Worm (Caenorhabditis elegans) whole organism, L3 larva: ENCODE measurements around the gene srh-25.

ENCODE experiments used
- ZK546.5 ChIP-seq: sonication (generic microtip); optimal IDR thresholded peaks from 2 replicates; lab custom pipeline; 2017; ENCODE audit warnings: missing biosample characterization, missing genetic modification characterization
- aly-2 ChIP-seq: fragments of 150-350 bp; optimal IDR thresholded peaks from 2 replicates; lab custom pipeline; 2014; ENCODE audit warnings: missing biosample characterization, missing genetic modification characterization
- ama-1 ChIP-seq: fragments of 150-350 bp; optimal IDR thresholded peaks from 2 replicates; lab custom pipeline; 2018
- ceh-16 ChIP-seq: sonication (generic microtip); optimal IDR thresholded peaks from 2 replicates; lab custom pipeline; 2017; ENCODE audit warnings: missing biosample characterization, missing genetic modification characterization
- ceh-28 ChIP-seq: fragments of 150-350 bp; optimal IDR thresholded peaks from 2 replicates; lab custom pipeline; 2014; ENCODE audit warnings: missing biosample characterization, missing genetic modification reagents, missing genetic modification characterization
- ceh-82 ChIP-seq: fragments of 150-350 bp; optimal IDR thresholded peaks from 2 replicates; lab custom pipeline; 2014; ENCODE audit warnings: missing biosample characterization, missing genetic modification characterization
- egl-27 ChIP-seq: sonication (generic microtip); optimal IDR thresholded peaks from 4 replicates; lab custom pipeline; 2017; ENCODE audit warnings: missing biosample characterization, missing genetic modification reagents, missing genetic modification characterization
- egl-5 ChIP-seq: fragments of 150-350 bp; optimal IDR thresholded peaks from 2 replicates; lab custom pipeline; 2017; ENCODE audit warnings: missing biosample characterization, missing genetic modification reagents, missing genetic modification characterization, inconsistent platforms
- elt-2 ChIP-seq: sonication (generic microtip); optimal IDR thresholded peaks from 2 replicates; lab custom pipeline; 2016; ENCODE audit warnings: missing genetic modification reagents, mild to moderate bottlenecking, missing genetic modification characterization, missing compliant biosample characterization
- fkh-10 ChIP-seq: sonication (generic microtip); optimal IDR thresholded peaks from 2 replicates; lab custom pipeline; 2017; ENCODE audit warnings: missing biosample characterization, missing genetic modification reagents, missing genetic modification characterization
- fos-1 ChIP-seq: fragments of 150-350 bp; optimal IDR thresholded peaks from 2 replicates; lab custom pipeline; 2014; ENCODE audit warnings: missing biosample characterization, missing genetic modification characterization
- hmg-11 ChIP-seq: sonication (generic microtip); optimal IDR thresholded peaks from 2 replicates; lab custom pipeline; 2016; ENCODE audit warnings: missing genetic modification characterization, missing compliant biosample characterization
- jun-1 ChIP-seq: fragments of 150-350 bp; optimal IDR thresholded peaks from 2 replicates; lab custom pipeline; 2014; ENCODE audit warnings: missing biosample characterization, missing genetic modification reagents, missing genetic modification characterization
- lin-15B ChIP-seq: fragments of 150-350 bp; optimal IDR thresholded peaks from 2 replicates; lab custom pipeline; 2014; ENCODE audit warnings: missing biosample characterization, missing genetic modification characterization
- lin-39 ChIP-seq: fragments of 150-350 bp; optimal IDR thresholded peaks from 2 replicates; lab custom pipeline; 2018; ENCODE audit warnings: missing biosample characterization, missing genetic modification reagents, missing genetic modification characterization
- lsy-12 ChIP-seq: sonication (generic microtip); optimal IDR thresholded peaks from 2 replicates; lab custom pipeline; 2016; ENCODE audit warnings: mild to moderate bottlenecking, missing genetic modification characterization, missing compliant biosample characterization
- mml-1 ChIP-seq: fragments of 150-350 bp; sonication (generic microtip); optimal IDR thresholded peaks from 3 replicates; lab custom pipeline; 2014; ENCODE audit warnings: missing biosample characterization, missing genetic modification characterization
- nfya-1 ChIP-seq: sonication (generic microtip); optimal IDR thresholded peaks from 2 replicates; lab custom pipeline; 2017; ENCODE audit warnings: missing genetic modification characterization, mild to moderate bottlenecking, missing compliant biosample characterization, antibody characterized with exemption, moderate library complexity; ENCODE audit not compliant: insufficient read depth
- nhr-11 ChIP-seq: fragments of 150-350 bp; optimal IDR thresholded peaks from 2 replicates; lab custom pipeline; 2014; ENCODE audit warnings: missing biosample characterization, missing genetic modification characterization
- nhr-12 ChIP-seq: fragments of 150-350 bp; optimal IDR thresholded peaks from 2 replicates; lab custom pipeline; 2014; ENCODE audit warnings: missing biosample characterization, missing genetic modification characterization
- nhr-25 ChIP-seq: sonication (generic microtip); optimal IDR thresholded peaks from 2 replicates; lab custom pipeline; 2017; ENCODE audit warnings: missing biosample characterization, missing genetic modification characterization
- nhr-28 ChIP-seq: fragments of 150-350 bp; optimal IDR thresholded peaks from 2 replicates; lab custom pipeline; 2014; ENCODE audit warnings: missing biosample characterization, missing genetic modification characterization
- nhr-43 ChIP-seq: sonication (generic microtip); optimal IDR thresholded peaks from 2 replicates; lab custom pipeline; 2016; ENCODE audit warnings: mild to moderate bottlenecking, missing genetic modification characterization, missing compliant biosample characterization; ENCODE audit not compliant: poor library complexity, severe bottlenecking
- nhr-67 ChIP-seq: fragments of 150-350 bp; optimal IDR thresholded peaks from 2 replicates; lab custom pipeline; 2014; ENCODE audit warnings: missing biosample characterization, missing genetic modification characterization
- nhr-76 ChIP-seq: fragments of 150-350 bp; sonication (generic microtip); optimal IDR thresholded peaks from 5 replicates; lab custom pipeline; 2014; ENCODE audit warnings: missing biosample characterization, missing genetic modification characterization
- nhr-77 ChIP-seq: fragments of 150-350 bp; optimal IDR thresholded peaks from 2 replicates; lab custom pipeline; 2014; ENCODE audit warnings: missing biosample characterization, missing genetic modification characterization
- pha-4 ChIP-seq: fragments of 150-350 bp; optimal IDR thresholded peaks from 2 replicates; lab custom pipeline; 2014; ENCODE audit warnings: missing biosample characterization, missing genetic modification reagents, missing genetic modification characterization
- pqm-1 ChIP-seq: fragments of 150-350 bp; optimal IDR thresholded peaks from 2 replicates; lab custom pipeline; 2017; ENCODE audit warnings: missing biosample characterization, missing genetic modification characterization, inconsistent platforms
- sea-2 ChIP-seq: fragments of 150-350 bp; sonication (generic microtip); optimal IDR thresholded peaks from 4 replicates; lab custom pipeline; 2014; ENCODE audit warnings: missing biosample characterization, missing genetic modification reagents, missing genetic modification characterization
- snpc-4 ChIP-seq: fragments of 150-350 bp; optimal IDR thresholded peaks from 2 replicates; lab custom pipeline; 2014; ENCODE audit warnings: missing biosample characterization, missing genetic modification characterization
- tbx-2 ChIP-seq: sonication (generic microtip); optimal IDR thresholded peaks from 2 replicates; lab custom pipeline; 2016; ENCODE audit warnings: mild to moderate bottlenecking, missing genetic modification characterization, missing compliant biosample characterization
- unc-39 ChIP-seq: sonication (generic microtip); optimal IDR thresholded peaks from 4 replicates; lab custom pipeline; 2017; ENCODE audit warnings: missing biosample characterization, missing genetic modification characterization
- zag-1 ChIP-seq: fragments of 150-350 bp; optimal IDR thresholded peaks from 2 replicates; lab custom pipeline; 2014; ENCODE audit warnings: missing biosample characterization, missing genetic modification characterization
- ztf-4 ChIP-seq: fragments of 150-350 bp; optimal IDR thresholded peaks from 2 replicates; lab custom pipeline; 2014; ENCODE audit warnings: missing biosample characterization, missing genetic modification characterization

srh-25 gene

DNA sequence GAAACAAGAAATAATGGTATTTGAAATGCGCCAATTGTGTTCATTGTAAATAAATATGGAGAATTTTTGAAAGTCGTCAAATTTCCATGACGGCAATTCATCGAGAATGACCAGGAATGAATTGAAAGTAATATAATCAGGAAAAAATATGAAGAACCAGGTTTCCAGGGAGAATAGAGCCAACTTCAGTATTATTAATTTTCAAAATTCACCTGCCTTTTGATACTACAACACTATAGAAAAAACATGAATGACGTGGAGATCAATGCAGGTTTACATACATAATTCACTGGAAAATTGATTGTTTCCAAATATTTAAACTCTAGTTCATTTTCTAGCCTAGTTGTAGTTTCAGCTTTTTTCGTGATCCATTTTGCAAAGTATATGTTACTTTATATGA is at the start of gene srh-25:
srh-25 (minus strand) TSS at position 101 of the 400 bp plus-strand sequence.
- TF ChIP-seq pqm-1 (tag; lab: Kevin White, UChicago) (no peak), nhr-77 (tag; lab: Kevin White, UChicago) (no peak), egl-5 (tag; lab: Kevin White, UChicago) (no peak), nhr-67 (tag; lab: Kevin White, UChicago) (no peak), nhr-11 (tag; lab: Kevin White, UChicago) (no peak)

DNA sequence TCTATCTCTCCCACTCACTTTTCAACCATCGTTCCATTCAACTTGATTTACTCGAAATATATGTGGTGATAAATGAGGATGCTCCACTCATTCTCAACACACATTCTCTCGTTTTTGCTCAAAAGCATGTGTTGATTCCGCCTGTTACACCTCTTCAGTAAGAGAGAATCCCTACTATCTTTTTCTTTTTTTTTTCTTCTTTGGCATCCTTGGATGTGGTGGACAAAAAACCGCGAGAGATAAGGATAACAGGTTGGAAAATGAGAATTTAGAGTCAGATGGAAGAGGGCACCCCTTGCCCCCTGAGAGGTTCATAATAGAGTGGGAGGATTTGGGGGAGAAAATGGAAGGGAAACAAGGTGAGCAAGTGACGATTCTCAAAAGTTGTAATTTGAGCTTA is 45.4 kb upstream of the srh-25 start:
- no peak for TF ChIP-seq mml-1 (tag; lab: Kevin White, UChicago)
- peak; percentile 18 for TF ChIP-seq egl-5 (tag; lab: Kevin White, UChicago)
- TF ChIP-seq nfya-1, result peak; percentile 23
- TF ChIP-seq hmg-11, result no peak
- TF ChIP-seq nhr-12, result no peak
- TF ChIP-seq nhr-67 (tag; lab: Kevin White, UChicago), result no peak
- no peak for TF ChIP-seq ceh-82 (tag; lab: Kevin White, UChicago)
- no peak for TF ChIP-seq aly-2 (tag; lab: Kevin White, UChicago)

DNA sequence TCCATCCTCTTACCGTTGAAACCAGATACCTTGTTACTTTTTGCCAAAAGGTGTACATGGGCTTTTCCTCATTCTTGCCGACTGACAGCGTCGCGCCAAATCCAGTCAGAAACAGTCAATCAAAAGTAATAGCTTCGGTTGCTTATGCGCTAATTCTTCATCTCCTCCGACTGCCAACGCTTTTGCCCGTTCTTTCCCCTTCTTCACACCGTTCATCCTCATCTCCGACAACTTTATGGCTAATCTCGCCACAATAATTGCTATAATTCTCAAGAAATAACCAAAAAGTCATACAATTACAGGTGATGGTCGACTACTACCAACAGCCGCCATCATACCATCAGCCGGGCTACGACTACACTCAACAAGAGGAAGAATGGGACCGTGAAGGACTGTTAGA is 44.5 kb upstream of the srh-25 start, which contains the start of gene atn-1:
atn-1 (plus strand) TSS at position 301 of the 400 bp plus-strand sequence.
- no peak for TF ChIP-seq aly-2 (tag; lab: Kevin White, UChicago)
- no peak for TF ChIP-seq ama-1 (lab: Kevin White, UChicago)
- TF ChIP-seq ceh-82 (tag; lab: Kevin White, UChicago), result no peak
- TF ChIP-seq ztf-4 (tag; lab: Kevin White, UChicago), result no peak
- no peak for TF ChIP-seq nhr-25 (tag; lab: Kevin White, UChicago)
- no peak for TF ChIP-seq tbx-2 (tag; lab: Kevin White, UChicago)
- TF ChIP-seq nhr-28 (tag; lab: Kevin White, UChicago), result no peak
- TF ChIP-seq zag-1 (tag; lab: Kevin White, UChicago), result no peak
- no peak for TF ChIP-seq egl-27 (tag; lab: Kevin White, UChicago)
- TF ChIP-seq lsy-12 (tag; lab: Kevin White, UChicago), result no peak
- TF ChIP-seq nhr-67 (tag; lab: Kevin White, UChicago), result no peak

DNA sequence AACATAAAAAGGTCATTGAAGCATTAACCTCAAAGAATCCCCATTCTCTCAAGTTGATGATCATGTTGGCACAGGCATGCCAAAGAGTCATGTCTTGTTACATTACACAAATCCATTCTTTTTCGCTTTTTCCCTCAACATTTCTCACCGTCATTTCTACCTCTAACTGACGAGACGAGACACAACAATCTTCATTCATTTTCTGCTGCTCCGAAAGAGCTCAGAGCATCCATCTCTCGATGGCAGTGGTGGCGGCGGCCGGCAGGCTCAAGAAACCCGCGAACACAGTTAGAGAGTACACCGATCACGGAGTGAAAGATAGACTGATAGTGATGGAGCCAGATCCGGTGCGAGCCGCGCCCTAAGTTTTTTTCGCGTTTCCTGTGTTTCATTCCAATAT is 43.5 kb upstream of the srh-25 start:
- TF ChIP-seq zag-1 (tag; lab: Kevin White, UChicago) (no peak), lin-39 (tag; lab: Kevin White, UChicago) (peak; percentile 6)

DNA sequence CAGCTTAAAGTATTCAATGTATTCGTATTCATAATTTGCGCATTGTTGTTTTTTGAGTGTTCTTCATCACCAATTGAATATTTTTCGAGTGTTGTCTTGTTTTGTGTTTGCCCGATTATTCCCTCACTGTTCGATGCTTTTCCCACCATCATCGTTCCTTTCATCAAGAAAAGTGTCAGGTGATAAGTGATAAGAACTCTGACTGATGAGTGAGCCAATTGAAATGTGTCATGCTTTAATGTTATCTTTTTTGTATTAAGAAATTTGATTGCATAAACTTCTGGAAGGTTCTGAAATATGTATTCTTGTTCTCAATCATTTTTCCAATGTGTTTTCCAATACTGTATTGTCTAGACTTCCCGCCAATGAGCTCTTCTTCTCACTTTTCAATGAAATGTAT is 41.7 kb upstream of the srh-25 start:
- TF ChIP-seq pha-4 (tag; lab: Kevin White, UChicago) (peak; percentile 69), sea-2 (GFP tag; lab: Kevin White, UChicago) (no peak), pqm-1 (tag; lab: Kevin White, UChicago) (peak; percentile 59), ceh-28 (no peak), jun-1 (tag; lab: Kevin White, UChicago) (peak; percentile 59), elt-2 (peak; percentile 91), nhr-11 (tag; lab: Kevin White, UChicago) (no peak)

DNA sequence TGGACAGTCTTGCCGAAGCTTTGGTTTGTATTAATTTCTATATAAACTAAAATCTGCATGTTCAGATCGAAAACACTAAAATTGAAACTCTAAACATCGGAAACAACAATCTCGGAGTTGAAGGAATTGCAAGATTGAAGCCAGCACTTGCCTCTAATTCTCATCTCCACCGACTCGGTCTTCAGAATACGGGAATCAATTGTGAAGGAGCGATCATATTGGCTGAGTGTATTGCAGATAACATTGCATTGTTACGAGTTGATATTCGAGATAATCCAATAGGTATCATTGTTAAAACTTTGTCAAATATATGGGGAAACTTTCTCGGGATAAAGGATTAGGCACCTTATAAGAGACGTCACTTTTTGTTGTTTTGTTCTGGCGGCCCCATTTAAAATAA is 36.7 kb upstream of the srh-25 start:
- TF ChIP-seq tbx-2 (tag; lab: Kevin White, UChicago) (no peak), ZK546.5 (no peak), lin-15B (no peak), ceh-16 (tag; lab: Kevin White, UChicago) (no peak), mml-1 (tag; lab: Kevin White, UChicago) (no peak)

DNA sequence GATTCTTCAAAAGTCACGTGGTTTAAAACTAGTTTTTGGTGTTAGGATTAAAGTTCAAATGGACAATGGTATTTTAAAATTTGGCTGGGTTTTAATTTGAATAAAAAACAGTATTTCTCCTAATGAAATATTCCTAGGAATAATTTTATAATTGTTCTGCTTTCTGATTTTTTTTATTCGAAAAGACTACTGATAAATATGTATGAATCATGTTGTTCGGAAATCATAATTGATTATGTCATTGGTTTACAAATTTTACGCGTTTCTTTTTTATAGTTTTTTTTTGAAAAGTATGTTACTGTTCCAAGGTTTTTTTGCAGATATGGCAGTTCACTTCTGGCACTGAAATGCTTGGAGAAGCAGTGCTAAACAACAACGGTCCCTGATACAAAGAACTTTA is 34.7 kb upstream of the srh-25 start, which contains the start of gene F28C1.3:
F28C1.3 (plus strand) TSS at position 301 of the 400 bp plus-strand sequence.
- TF ChIP-seq unc-39 (tag; lab: Kevin White, UChicago) (no peak), nhr-43 (no peak), ceh-28 (no peak), hmg-11 (no peak), nhr-77 (tag; lab: Kevin White, UChicago) (no peak), mml-1 (tag; lab: Kevin White, UChicago) (no peak), sea-2 (GFP tag; lab: Kevin White, UChicago) (no peak), pqm-1 (tag; lab: Kevin White, UChicago) (no peak), egl-5 (tag; lab: Kevin White, UChicago) (no peak), fkh-10 (GFP tag; lab: Kevin White, UChicago) (no peak), fos-1 (tag; lab: Kevin White, UChicago) (no peak), ztf-4 (tag; lab: Kevin White, UChicago) (no peak), snpc-4 (tag; lab: Kevin White, UChicago) (no peak), ZK546.5 (no peak), lin-39 (tag; lab: Kevin White, UChicago) (no peak), nhr-67 (tag; lab: Kevin White, UChicago) (no peak), aly-2 (tag; lab: Kevin White, UChicago) (no peak), nhr-76 (no peak)
